Worm (Caenorhabditis elegans): ENCODE results near the gene K02F6.3.

- no peak for TF ChIP-seq hlh-30 (tag; optimal IDR thresholded peaks at IDR 0.05; ENCODE audit: insufficient read depth)
- no peak for TF ChIP-seq ama-1 (optimal IDR thresholded peaks at IDR 0.05)
- no peak for TF ChIP-seq ceh-9 (tag; optimal IDR thresholded peaks at IDR 0.05)
Observed at ce11 chrII:2564899-2565298, 18.9 kb downstream of the K02F6.3 start, which contains the start of gene usp-39.
